Fruit fly (Drosophila melanogaster): ENCODE measurements around the gene CG32772.

dm6 chrX:4941512-4941911 is 32.6 kb downstream of the CG32772 start:
- no peak for TF ChIP-seq psq (optimal IDR thresholded peaks at IDR 0.05)
- TF ChIP-seq CG8478 (optimal IDR thresholded peaks at IDR 0.05), result no peak
- TF ChIP-seq pan (optimal IDR thresholded peaks at IDR 0.05), result no peak
- TF ChIP-seq usp (GFP tag; optimal IDR thresholded peaks at IDR 0.05), result no peak
- no peak for TF ChIP-seq EcR (GFP tag; optimal IDR thresholded peaks at IDR 0.05)

All from whole organism.